Worm (Caenorhabditis elegans) whole organism, L1 larva: Measurements from ENCODE around the gene grd-6.

Source experiments
- C04F5.9 ChIP-seq: sonication (generic microtip); optimal IDR thresholded peaks from 2 replicates; lab custom pipeline; 2016; ENCODE audit warnings: missing genetic modification characterization, missing compliant biosample characterization
- F16B12.6 ChIP-seq: fragments of 150-350 bp; optimal IDR thresholded peaks from 2 replicates; lab custom pipeline; 2014; ENCODE audit warnings: missing biosample characterization, missing genetic modification characterization
- Y116A8C.19 ChIP-seq: sonication (generic microtip); optimal IDR thresholded peaks from 2 replicates; lab custom pipeline; 2016; ENCODE audit warnings: missing compliant biosample characterization, missing genetic modification characterization, borderline replicate concordance
- aha-1 ChIP-seq: fragments of 150-350 bp; optimal IDR thresholded peaks from 2 replicates; lab custom pipeline; 2014; ENCODE audit warnings: missing biosample characterization, missing genetic modification characterization
- aly-2 ChIP-seq: fragments of 150-350 bp; optimal IDR thresholded peaks from 2 replicates; lab custom pipeline; 2014; ENCODE audit warnings: missing biosample characterization, missing genetic modification characterization
- ama-1 ChIP-seq: fragments of 150-350 bp; optimal IDR thresholded peaks from 2 replicates; lab custom pipeline; 2014
- blmp-1 ChIP-seq: fragments of 150-350 bp; optimal IDR thresholded peaks from 2 replicates; lab custom pipeline; 2014; ENCODE audit warnings: missing biosample characterization, missing genetic modification characterization
- ceh-8 ChIP-seq: fragments of 200-800 bp; sonication (Bioruptor generic); optimal IDR thresholded peaks from 2 replicates; lab custom pipeline; 2018; ENCODE audit warnings: mild to moderate bottlenecking, missing genetic modification characterization, moderate library complexity, missing compliant biosample characterization
- ceh-88 ChIP-seq: fragments of 200-800 bp; sonication (Bioruptor generic); IDR thresholded peaks from 2 replicates; pipeline ENCODE4 v1.3.6; 2022; ENCODE audit warnings: missing genetic modification characterization, missing compliant biosample characterization
- ceh-90 ChIP-seq: sonication (generic microtip); optimal IDR thresholded peaks from 2 replicates; lab custom pipeline; 2016; ENCODE audit warnings: missing genetic modification characterization, missing compliant biosample characterization
- ces-1 ChIP-seq: fragments of 150-350 bp; optimal IDR thresholded peaks from 2 replicates; lab custom pipeline; 2014; ENCODE audit warnings: missing biosample characterization, missing genetic modification reagents, missing genetic modification characterization
- dpl-1 ChIP-seq, 3 experiments: fragments of 150-350 bp in 2 of 3; sonication (generic microtip) in 1 of 3; optimal IDR thresholded peaks; 2 replicates each; lab custom pipeline; 2014 to 2017; ENCODE audit warnings: missing biosample characterization in 3 of 3, missing genetic modification characterization in 3 of 3, missing genetic modification reagents in 3 of 3
- efl-1 ChIP-seq, 4 experiments: fragments of 150-350 bp; optimal IDR thresholded peaks in 3 of 4; peaks in 1 of 4; 1 replicate in 1 of 4; 2 replicates in 3 of 4; lab custom pipeline; 2014; ENCODE audit warnings: missing biosample characterization in 2 of 4, missing genetic modification characterization in 2 of 4, missing genetic modification reagents in 2 of 4
- efl-3 ChIP-seq: fragments of 200-800 bp; sonication (Bioruptor generic); optimal IDR thresholded peaks from 2 replicates; lab custom pipeline; 2018; ENCODE audit warnings: mild to moderate bottlenecking, missing genetic modification characterization, missing compliant biosample characterization
- egl-27 ChIP-seq, 2 experiments: fragments of 150-350 bp in 1 of 2; sonication (generic microtip); optimal IDR thresholded peaks; 3 replicates each; lab custom pipeline; 2017 to 2018; ENCODE audit warnings: missing biosample characterization in 2 of 2, missing genetic modification characterization in 2 of 2, missing genetic modification reagents in 2 of 2
- ets-5 ChIP-seq: fragments of 200-800 bp; sonication (Bioruptor generic); IDR thresholded peaks from 2 replicates; pipeline ENCODE4 v1.3.6; 2022; ENCODE audit warnings: missing genetic modification characterization, missing compliant biosample characterization
- fkh-10 ChIP-seq: sonication (generic microtip); optimal IDR thresholded peaks from 2 replicates; lab custom pipeline; 2017; ENCODE audit warnings: missing biosample characterization, missing genetic modification reagents, missing genetic modification characterization
- fkh-8 ChIP-seq: sonication (generic microtip); optimal IDR thresholded peaks from 2 replicates; lab custom pipeline; 2016; ENCODE audit warnings: mild to moderate bottlenecking, missing genetic modification characterization, missing compliant biosample characterization
- fos-1 ChIP-seq: fragments of 150-350 bp; optimal IDR thresholded peaks from 2 replicates; lab custom pipeline; 2014; ENCODE audit warnings: missing biosample characterization, missing genetic modification characterization
- grh-1 ChIP-seq: fragments of 200-800 bp; sonication (Bioruptor generic); IDR thresholded peaks from 2 replicates; pipeline ENCODE4 v1.3.6; 2022; ENCODE audit warnings: missing genetic modification reagents, missing genetic modification characterization, missing compliant biosample characterization
- hlh-17 ChIP-seq: fragments of 200-800 bp; sonication (Bioruptor generic); optimal IDR thresholded peaks from 2 replicates; lab custom pipeline; 2018; ENCODE audit warnings: missing genetic modification characterization, mild to moderate bottlenecking, missing compliant biosample characterization, moderate library complexity, borderline replicate concordance
- hlh-4 ChIP-seq: sonication (generic microtip); optimal IDR thresholded peaks from 2 replicates; lab custom pipeline; 2016; ENCODE audit warnings: mild to moderate bottlenecking, missing genetic modification characterization, missing compliant biosample characterization
- hpl-2 ChIP-seq: fragments of 150-350 bp; optimal IDR thresholded peaks from 2 replicates; lab custom pipeline; 2014; ENCODE audit warnings: missing biosample characterization, missing genetic modification reagents, missing genetic modification characterization
- isw-1 ChIP-seq: fragments of 200-800 bp; sonication (Bioruptor generic); IDR thresholded peaks from 2 replicates; pipeline ENCODE4 v1.3.6; 2022; ENCODE audit warnings: missing genetic modification characterization, missing compliant biosample characterization
- lin-35 ChIP-seq, 2 experiments: fragments of 150-350 bp; optimal IDR thresholded peaks; 2 replicates each; lab custom pipeline; 2014; ENCODE audit warnings: missing biosample characterization in 2 of 2, missing genetic modification characterization in 2 of 2, missing genetic modification reagents in 2 of 2
- lin-39 ChIP-seq: fragments of 150-350 bp; optimal IDR thresholded peaks from 2 replicates; lab custom pipeline; 2014; ENCODE audit warnings: missing biosample characterization, missing genetic modification reagents, missing genetic modification characterization
- lsy-2 ChIP-seq, 2 experiments: fragments of 150-350 bp; optimal IDR thresholded peaks; 2 replicates each; lab custom pipeline; 2014; ENCODE audit warnings: missing biosample characterization in 2 of 2, missing genetic modification characterization in 2 of 2
- mab-9 ChIP-seq: fragments of 200-800 bp; sonication (Bioruptor generic); IDR thresholded peaks from 2 replicates; pipeline ENCODE4 v1.3.6; 2022; ENCODE audit warnings: missing genetic modification reagents, missing genetic modification characterization, missing compliant biosample characterization
- mef-2 ChIP-seq: fragments of 150-350 bp; optimal IDR thresholded peaks from 2 replicates; lab custom pipeline; 2014; ENCODE audit warnings: missing biosample characterization, missing genetic modification characterization
- mep-1 ChIP-seq: fragments of 150-350 bp; optimal IDR thresholded peaks from 2 replicates; lab custom pipeline; 2014; ENCODE audit warnings: missing biosample characterization, missing genetic modification characterization
- nhr-12 ChIP-seq: sonication (generic microtip); optimal IDR thresholded peaks from 2 replicates; lab custom pipeline; 2017; ENCODE audit warnings: missing biosample characterization, missing genetic modification characterization
- nhr-47 ChIP-seq: sonication (generic microtip); optimal IDR thresholded peaks from 2 replicates; lab custom pipeline; 2016; ENCODE audit warnings: mild to moderate bottlenecking, missing genetic modification characterization, moderate library complexity, missing compliant biosample characterization
- nhr-77 ChIP-seq: fragments of 150-350 bp; optimal IDR thresholded peaks from 2 replicates; lab custom pipeline; 2014; ENCODE audit warnings: missing biosample characterization, missing genetic modification characterization
- nhr-85 ChIP-seq: sonication (generic microtip); peaks from one replicate; lab custom pipeline; 2016; ENCODE audit warnings: missing genetic modification characterization, inconsistent platforms, missing compliant biosample characterization
- pax-3 ChIP-seq: fragments of 200-800 bp; sonication (Bioruptor generic); optimal IDR thresholded peaks from 2 replicates; lab custom pipeline; 2018; ENCODE audit warnings: mild to moderate bottlenecking, missing genetic modification characterization, moderate library complexity, missing compliant biosample characterization
- rnt-1 ChIP-seq: sonication (generic microtip); optimal IDR thresholded peaks from 2 replicates; lab custom pipeline; 2016; ENCODE audit warnings: mild to moderate bottlenecking, missing genetic modification characterization, moderate library complexity, missing compliant biosample characterization
- skn-1 ChIP-seq: fragments of 150-350 bp; optimal IDR thresholded peaks from 2 replicates; lab custom pipeline; 2014; ENCODE audit warnings: missing biosample characterization, missing genetic modification characterization
- snpc-4 ChIP-seq: fragments of 150-350 bp; optimal IDR thresholded peaks from 2 replicates; lab custom pipeline; 2014; ENCODE audit warnings: missing biosample characterization, missing genetic modification characterization
- sox-4 ChIP-seq: sonication (generic microtip); optimal IDR thresholded peaks from 2 replicates; lab custom pipeline; 2016; ENCODE audit warnings: missing genetic modification characterization, missing compliant biosample characterization
- sptf-1 ChIP-seq: fragments of 150-350 bp; optimal IDR thresholded peaks from 2 replicates; lab custom pipeline; 2014; ENCODE audit warnings: missing biosample characterization, missing genetic modification characterization
- tbx-2 ChIP-seq: sonication (generic microtip); optimal IDR thresholded peaks from 2 replicates; lab custom pipeline; 2016; ENCODE audit warnings: missing genetic modification characterization, missing compliant biosample characterization
- unc-130 ChIP-seq: fragments of 150-350 bp; optimal IDR thresholded peaks from 2 replicates; lab custom pipeline; 2017; ENCODE audit warnings: missing biosample characterization, missing genetic modification characterization, inconsistent platforms
- unc-62 ChIP-seq: fragments of 150-350 bp; optimal IDR thresholded peaks from 2 replicates; lab custom pipeline; 2014; ENCODE audit warnings: missing biosample characterization, missing genetic modification reagents, missing genetic modification characterization
- unc-86 ChIP-seq: sonication (generic microtip); optimal IDR thresholded peaks from 2 replicates; lab custom pipeline; 2016; ENCODE audit warnings: missing genetic modification characterization, missing compliant biosample characterization
- xbp-1 ChIP-seq: sonication (generic microtip); optimal IDR thresholded peaks from 2 replicates; lab custom pipeline; 2016; ENCODE audit warnings: missing genetic modification characterization, missing compliant biosample characterization
- zag-1 ChIP-seq: fragments of 150-350 bp; optimal IDR thresholded peaks from 2 replicates; lab custom pipeline; 2014; ENCODE audit warnings: missing biosample characterization, missing genetic modification characterization
- ztf-11 ChIP-seq, 2 experiments: sonication (generic microtip); optimal IDR thresholded peaks; 2 replicates each; lab custom pipeline; 2016 to 2017; ENCODE audit warnings: missing genetic modification characterization in 2 of 2, missing biosample characterization in 1 of 2, missing compliant biosample characterization in 1 of 2
- ztf-4 ChIP-seq: fragments of 150-350 bp; optimal IDR thresholded peaks from 2 replicates; lab custom pipeline; 2014; ENCODE audit warnings: missing biosample characterization, missing genetic modification characterization

grd-6 gene

DNA sequence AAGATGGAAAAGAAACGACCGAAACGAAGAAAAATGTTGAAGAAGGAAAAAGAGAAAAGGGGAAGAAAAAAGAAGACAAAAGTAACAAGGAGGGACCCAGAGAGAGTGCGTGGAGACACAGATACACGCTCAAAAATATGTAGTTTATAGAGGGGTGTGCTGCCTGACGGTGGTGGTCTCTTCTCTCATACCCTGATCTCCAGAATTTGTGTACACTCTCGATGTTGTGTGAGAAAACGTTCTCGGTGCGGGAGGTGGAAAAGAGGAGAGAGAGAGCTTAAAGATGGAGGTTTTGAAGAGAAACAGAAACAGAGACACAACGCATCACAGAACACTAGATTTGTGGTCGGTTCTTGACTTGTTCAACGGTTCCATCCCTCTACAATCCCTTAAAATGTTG lies 51.9 kb downstream of the grd-6 start (continued):
- TF ChIP-seq fos-1 (tag; lab: Kevin White, UChicago) (no peak), mep-1 (peak; percentile 29), skn-1 (tag; lab: Kevin White, UChicago) (no peak), hlh-17 (GFP tag; lab: Kevin White, UChicago) (no peak), ztf-4 (no peak), mab-9 (GFP tag; lab: Robert Waterston, UW) (no peak), unc-86 (peak; percentile 63), tbx-2 (tag; lab: Kevin White, UChicago) (peak; percentile 75), efl-1 (optimal IDR thresholded peaks at IDR 0.05; lab: Kevin White, UChicago) (peak; percentile 48 to 70), efl-1 (GFP tag; optimal IDR thresholded peaks at IDR 0.05 in 1 of 2; lab: Kevin White, UChicago) (peak; percentile 35 to 69), hpl-2 (GFP tag; lab: Kevin White, UChicago) (no peak), aha-1 (no peak), unc-130 (tag; lab: Kevin White, UChicago) (no peak), snpc-4 (peak; percentile 60), nhr-12 (no peak), isw-1 (GFP tag; lab: Robert Waterston, UW) (peak; percentile 49), pax-3 (no peak), F16B12.6 (tag; lab: Kevin White, UChicago) (no peak), unc-62 (no peak), lin-35 (GFP tag; optimal IDR thresholded peaks at IDR 0.05; lab: Kevin White, UChicago) (peak; percentile 35 to 44), lin-39 (tag; lab: Kevin White, UChicago) (no peak), rnt-1 (peak; percentile 61), C04F5.9 (tag; lab: Kevin White, UChicago) (no peak), ets-5 (no peak), egl-27 (tag; optimal IDR thresholded peaks at IDR 0.05; lab: Kevin White, UChicago) (peak in 1 of 2 experiments; percentile 70), mef-2 (tag; lab: Kevin White, UChicago) (no peak), fkh-10 (GFP tag; lab: Kevin White, UChicago) (peak; percentile 58), ztf-11 (tag; optimal IDR thresholded peaks at IDR 0.05; lab: Kevin White, UChicago) (no peak), ceh-8 (GFP tag; lab: Kevin White, UChicago) (peak; percentile 22), ces-1 (GFP tag; lab: Kevin White, UChicago) (no peak), ceh-88 (GFP tag; lab: Robert Waterston, UW) (no peak), ceh-90 (no peak), sox-4 (tag; lab: Kevin White, UChicago) (no peak), hlh-4 (tag; lab: Kevin White, UChicago) (no peak), lsy-2 (tag; optimal IDR thresholded peaks at IDR 0.05; lab: Kevin White, UChicago) (peak; percentile 41 to 74), xbp-1 (tag; lab: Kevin White, UChicago) (peak; percentile 54), nhr-47 (tag; lab: Kevin White, UChicago) (peak; percentile 65), dpl-1 (GFP tag; optimal IDR thresholded peaks at IDR 0.05; lab: Kevin White, UChicago) (peak in 1 of 3 experiments; percentile 30), nhr-85 (tag; lab: Kevin White, UChicago) (peak; percentile 69), blmp-1 (tag; lab: Kevin White, UChicago) (peak; percentile 4), nhr-77 (tag; lab: Kevin White, UChicago) (peak; percentile 50), Y116A8C.19 (tag; lab: Kevin White, UChicago) (no peak), grh-1 (GFP tag; lab: Robert Waterston, UW) (no peak), aly-2 (tag; lab: Kevin White, UChicago) (no peak), ama-1 (lab: Kevin White, UChicago) (no peak), efl-3 (GFP tag; lab: Kevin White, UChicago) (no peak), sptf-1 (tag; lab: Kevin White, UChicago) (no peak), zag-1 (tag; lab: Kevin White, UChicago) (no peak), fkh-8 (tag; lab: Kevin White, UChicago) (peak; percentile 32)
